Worm (Caenorhabditis elegans) whole organism, young adult: ENCODE measurements around the gene D1025.10.

Source experiments
- F33H1.4 ChIP-seq: fragments of 200-800 bp; sonication (Bioruptor generic); IDR thresholded peaks from 2 replicates; pipeline ENCODE4 v1.3.6; 2022; ENCODE audit warnings: missing genetic modification reagents, missing genetic modification characterization, missing compliant biosample characterization
- F55B11.4 ChIP-seq: sonication (generic microtip); optimal IDR thresholded peaks from 2 replicates; lab custom pipeline; 2016; ENCODE audit warnings: missing compliant biosample characterization, missing genetic modification characterization, borderline replicate concordance; ENCODE audit not compliant: insufficient read depth
- F57A8.1 ChIP-seq: fragments of 200-800 bp; sonication (Bioruptor generic); optimal IDR thresholded peaks from 2 replicates; lab custom pipeline; 2018; ENCODE audit warnings: mild to moderate bottlenecking, missing genetic modification characterization, moderate library complexity, missing compliant biosample characterization
- K11D2.4 ChIP-seq: fragments of 200-800 bp; sonication (Bioruptor generic); IDR thresholded peaks from 2 replicates; pipeline ENCODE4 v1.3.6; 2022; ENCODE audit warnings: missing genetic modification reagents, missing genetic modification characterization, missing compliant biosample characterization
- K12H6.12 ChIP-seq: fragments of 200-800 bp; sonication (Bioruptor generic); optimal IDR thresholded peaks from 2 replicates; lab custom pipeline; 2018; ENCODE audit warnings: mild to moderate bottlenecking, missing genetic modification characterization, missing compliant biosample characterization
- T07F8.4 ChIP-seq: sonication (generic microtip); optimal IDR thresholded peaks from 2 replicates; lab custom pipeline; 2016; ENCODE audit warnings: mild to moderate bottlenecking, missing genetic modification characterization, moderate library complexity, missing compliant biosample characterization
- Y53F4B.3 ChIP-seq: fragments of 200-800 bp; sonication (Bioruptor generic); IDR thresholded peaks from 2 replicates; pipeline ENCODE4 v1.3.6; 2022; ENCODE audit warnings: missing genetic modification reagents, missing genetic modification characterization, missing compliant biosample characterization
- Y95B8A.8 ChIP-seq: fragments of 200-800 bp; sonication (Bioruptor generic); IDR thresholded peaks from 2 replicates; pipeline ENCODE4 v1.3.6; 2022; ENCODE audit warnings: missing genetic modification reagents, missing genetic modification characterization, missing compliant biosample characterization
- ZK185.1 ChIP-seq: sonication (generic microtip); optimal IDR thresholded peaks from 2 replicates; lab custom pipeline; 2016; ENCODE audit warnings: mild to moderate bottlenecking, missing genetic modification characterization, missing compliant biosample characterization; ENCODE audit not compliant: poor library complexity, severe bottlenecking
- atf-7 ChIP-seq: sonication (generic microtip); optimal IDR thresholded peaks from 2 replicates; lab custom pipeline; 2017; ENCODE audit warnings: mild to moderate bottlenecking, missing genetic modification characterization, missing compliant biosample characterization
- cebp-1 ChIP-seq, 2 experiments: fragments of 200-800 bp in 1 of 2; sonication (Bioruptor generic) in 1 of 2; sonication (generic microtip) in 1 of 2; IDR thresholded peaks in 1 of 2; optimal IDR thresholded peaks in 1 of 2; 2 replicates each; pipeline versions ENCODE4 v1.3.6 to Lab custom; 2017 to 2022; ENCODE audit warnings: missing compliant biosample characterization in 2 of 2, missing genetic modification characterization in 2 of 2, mild to moderate bottlenecking in 1 of 2, missing genetic modification reagents in 1 of 2, moderate library complexity in 1 of 2
- ceh-40 ChIP-seq: fragments of 200-800 bp; sonication (Bioruptor generic); IDR thresholded peaks from 2 replicates; pipeline ENCODE4 v1.3.6; 2022; ENCODE audit warnings: missing genetic modification characterization, missing compliant biosample characterization
- ceh-58 ChIP-seq: fragments of 200-800 bp; sonication (Bioruptor generic); IDR thresholded peaks from 2 replicates; pipeline ENCODE4 v1.3.6; 2022; ENCODE audit warnings: missing genetic modification characterization, missing compliant biosample characterization
- egl-18 ChIP-seq: fragments of 200-800 bp; sonication (Bioruptor generic); IDR thresholded peaks from 2 replicates; pipeline ENCODE4 v1.3.6; 2022; ENCODE audit warnings: missing genetic modification reagents, missing genetic modification characterization, missing compliant biosample characterization
- egrh-3 ChIP-seq: fragments of 200-800 bp; sonication (Bioruptor generic); IDR thresholded peaks from 2 replicates; pipeline ENCODE4 v1.3.6; 2022; ENCODE audit warnings: missing genetic modification reagents, missing genetic modification characterization, missing compliant biosample characterization
- ekl-4 ChIP-seq: fragments of 200-800 bp; sonication (Bioruptor generic); IDR thresholded peaks from 2 replicates; pipeline ENCODE4 v1.3.6; 2022; ENCODE audit warnings: missing genetic modification reagents, missing genetic modification characterization, missing compliant biosample characterization
- let-526 ChIP-seq: fragments of 200-800 bp; sonication (Bioruptor generic); IDR thresholded peaks from 2 replicates; pipeline ENCODE4 v1.3.6; 2022; ENCODE audit warnings: missing genetic modification reagents, missing genetic modification characterization, missing compliant biosample characterization
- lin-26 ChIP-seq: fragments of 200-800 bp; sonication (Bioruptor generic); IDR thresholded peaks from 2 replicates; pipeline ENCODE4 v1.3.6; 2022; ENCODE audit warnings: missing genetic modification reagents, missing genetic modification characterization, missing compliant biosample characterization
- lin-35 ChIP-seq, 3 experiments: fragments of 150-350 bp in 2 of 3; sonication (generic microtip) in 1 of 3; optimal IDR thresholded peaks; 2 replicates each; lab custom pipeline; 2014 to 2018; ENCODE audit warnings: missing biosample characterization in 3 of 3, missing genetic modification characterization in 3 of 3, missing genetic modification reagents in 3 of 3
- lin-40 ChIP-seq: sonication (generic microtip); optimal IDR thresholded peaks from 2 replicates; lab custom pipeline; 2016; ENCODE audit warnings: missing genetic modification characterization, mild to moderate bottlenecking, missing compliant biosample characterization, missing genotype, missing genetic modification reagents
- lir-1 ChIP-seq: fragments of 200-800 bp; sonication (Bioruptor generic); conservative IDR thresholded peaks from 2 replicates; pipeline ENCODE4 v1.3.6; 2022; ENCODE audit warnings: missing genetic modification reagents, missing genetic modification characterization, missing compliant biosample characterization
- madf-10 ChIP-seq: sonication (generic microtip); optimal IDR thresholded peaks from 2 replicates; lab custom pipeline; 2016; ENCODE audit warnings: mild to moderate bottlenecking, missing genetic modification characterization, missing compliant biosample characterization
- madf-6 ChIP-seq: fragments of 200-800 bp; sonication (Bioruptor generic); IDR thresholded peaks from 2 replicates; pipeline ENCODE4 v1.3.6; 2022; ENCODE audit warnings: missing genetic modification reagents, missing genetic modification characterization, missing compliant biosample characterization
- mel-28 ChIP-seq: sonication (generic microtip); optimal IDR thresholded peaks from 2 replicates; lab custom pipeline; 2016; ENCODE audit warnings: borderline replicate concordance, mild to moderate bottlenecking, missing genetic modification characterization, missing compliant biosample characterization
- mes-4 ChIP-seq: sonication (generic microtip); optimal IDR thresholded peaks from 2 replicates; lab custom pipeline; 2016; ENCODE audit warnings: missing genotype, missing genetic modification characterization, missing compliant biosample characterization
- mxl-1 ChIP-seq: sonication (generic microtip); optimal IDR thresholded peaks from 2 replicates; lab custom pipeline; 2016; ENCODE audit warnings: missing genetic modification characterization, missing compliant biosample characterization
- nfya-1 ChIP-seq: sonication (generic microtip); optimal IDR thresholded peaks from 2 replicates; lab custom pipeline; 2017; ENCODE audit warnings: antibody characterized with exemption, missing compliant biosample characterization, missing genetic modification characterization, borderline replicate concordance; ENCODE audit not compliant: insufficient read depth
- nhr-179 ChIP-seq: sonication (generic microtip); optimal IDR thresholded peaks from 2 replicates; lab custom pipeline; 2016; ENCODE audit warnings: mild to moderate bottlenecking, missing genetic modification characterization, missing compliant biosample characterization
- nhr-80 ChIP-seq: sonication (generic microtip); optimal IDR thresholded peaks from 2 replicates; lab custom pipeline; 2016; ENCODE audit warnings: missing genetic modification characterization, missing compliant biosample characterization
- rec-8 ChIP-seq, 2 experiments: sonication (generic microtip); optimal IDR thresholded peaks; 2 replicates each; lab custom pipeline; 2016; ENCODE audit warnings: mild to moderate bottlenecking in 2 of 2, missing genetic modification characterization in 2 of 2, missing genetic modification reagents in 2 of 2, missing genotype in 2 of 2, missing biosample characterization in 1 of 2, missing compliant biosample characterization in 1 of 2, moderate library complexity in 1 of 2
- sdz-38 ChIP-seq: sonication (generic microtip); optimal IDR thresholded peaks from 2 replicates; lab custom pipeline; 2016; ENCODE audit warnings: missing genotype, missing genetic modification characterization, missing compliant biosample characterization
- snpc-4 ChIP-seq, 5 experiments: fragments of 150-350 bp in 1 of 5; sonication (generic microtip) in 4 of 5; optimal IDR thresholded peaks; 2 replicates each; lab custom pipeline; 2014 to 2018; ENCODE audit warnings: missing genetic modification characterization in 5 of 5, missing biosample characterization in 3 of 5, antibody characterized with exemption in 2 of 5, mild to moderate bottlenecking in 2 of 5, missing compliant biosample characterization in 2 of 5, missing genotype in 2 of 5, moderate library complexity in 2 of 5, missing genetic modification reagents in 1 of 5
- sptf-2 ChIP-seq: fragments of 200-800 bp; sonication (Bioruptor generic); optimal IDR thresholded peaks from 2 replicates; lab custom pipeline; 2018; ENCODE audit warnings: mild to moderate bottlenecking, missing genetic modification characterization, missing compliant biosample characterization
- tlf-1 ChIP-seq: fragments of 200-800 bp; sonication (Bioruptor generic); optimal IDR thresholded peaks from 2 replicates; lab custom pipeline; 2018; ENCODE audit warnings: mild to moderate bottlenecking, missing genetic modification characterization, missing compliant biosample characterization
- unc-130 ChIP-seq: sonication (generic microtip); optimal IDR thresholded peaks from 2 replicates; lab custom pipeline; 2016; ENCODE audit warnings: missing genetic modification reagents, missing genetic modification characterization, missing compliant biosample characterization
- ztf-18 ChIP-seq: sonication (generic microtip); optimal IDR thresholded peaks from 2 replicates; lab custom pipeline; 2016; ENCODE audit warnings: missing genotype, mild to moderate bottlenecking, missing genetic modification characterization, missing compliant biosample characterization
- ztf-22 ChIP-seq: fragments of 200-800 bp; sonication (Bioruptor generic); optimal IDR thresholded peaks from 2 replicates; lab custom pipeline; 2018; ENCODE audit warnings: mild to moderate bottlenecking, missing genetic modification characterization, moderate library complexity, missing compliant biosample characterization
- ztf-25 ChIP-seq: fragments of 200-800 bp; sonication (Bioruptor generic); IDR thresholded peaks from 2 replicates; pipeline ENCODE4 v1.3.6; 2022; ENCODE audit warnings: missing genetic modification reagents, missing genetic modification characterization, missing compliant biosample characterization
- ztf-26 ChIP-seq: sonication (generic microtip); optimal IDR thresholded peaks from 2 replicates; lab custom pipeline; 2017; ENCODE audit warnings: missing genetic modification characterization, missing compliant biosample characterization

D1025.10 gene

DNA sequence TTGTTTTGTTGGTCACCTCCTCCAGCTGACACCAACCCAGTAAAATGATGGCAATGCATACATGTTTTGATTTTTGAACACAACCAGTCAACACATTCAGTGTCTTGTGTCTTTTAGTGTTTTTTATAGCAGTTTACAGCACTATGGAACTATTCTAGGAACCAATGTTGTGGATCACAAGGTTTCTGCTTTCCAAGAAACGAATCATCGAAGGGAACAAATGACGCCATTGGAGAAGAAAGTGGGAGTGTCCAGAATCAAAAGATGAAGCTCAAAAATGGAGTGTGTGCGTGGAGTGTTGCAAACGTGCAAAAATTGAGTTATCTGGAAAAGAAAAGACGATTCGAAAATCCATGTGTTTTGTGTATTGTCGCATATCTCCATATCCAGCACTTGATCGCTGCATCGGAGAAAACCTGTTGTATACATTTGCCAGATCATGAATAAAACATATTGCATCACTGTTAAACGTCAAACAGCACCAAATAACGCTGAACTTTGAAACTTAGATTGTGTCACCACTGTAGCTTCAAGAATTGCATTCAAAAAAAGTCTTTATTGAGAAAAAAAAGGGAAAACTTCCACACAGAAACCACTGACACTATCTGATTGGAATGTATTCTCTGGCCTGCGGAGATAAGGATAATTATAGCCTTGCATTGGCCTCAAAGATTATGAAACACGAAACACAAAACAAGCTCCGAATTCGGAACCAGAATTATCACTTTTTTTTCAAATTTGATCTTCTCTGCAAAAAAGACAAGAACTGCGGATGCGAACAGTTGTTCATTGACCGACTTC is 45.8 kb downstream of the D1025.10 start (continued):
- TF ChIP-seq F57A8.1 (no peak), ztf-26 (tag; lab: Kevin White, UChicago) (no peak), let-526 (GFP tag; lab: Robert Waterston, UW) (no peak), ztf-25 (no peak), cebp-1 (GFP tag; IDR thresholded peaks at IDR 0.05; lab: Robert Waterston, UW) (0 out of 2 replicates have a peak, but pooled peaks have one; percentile 9), cebp-1 (tag; optimal IDR thresholded peaks at IDR 0.05; lab: Kevin White, UChicago) (no peak), unc-130 (GFP tag; lab: Kevin White, UChicago) (no peak), mes-4 (tag; lab: Kevin White, UChicago) (no peak), atf-7 (tag; lab: Kevin White, UChicago) (peak; percentile 90), lir-1 (GFP tag; lab: Robert Waterston, UW) (no peak), nhr-179 (tag; lab: Kevin White, UChicago) (no peak), sdz-38 (no peak), ZK185.1 (no peak)

DNA sequence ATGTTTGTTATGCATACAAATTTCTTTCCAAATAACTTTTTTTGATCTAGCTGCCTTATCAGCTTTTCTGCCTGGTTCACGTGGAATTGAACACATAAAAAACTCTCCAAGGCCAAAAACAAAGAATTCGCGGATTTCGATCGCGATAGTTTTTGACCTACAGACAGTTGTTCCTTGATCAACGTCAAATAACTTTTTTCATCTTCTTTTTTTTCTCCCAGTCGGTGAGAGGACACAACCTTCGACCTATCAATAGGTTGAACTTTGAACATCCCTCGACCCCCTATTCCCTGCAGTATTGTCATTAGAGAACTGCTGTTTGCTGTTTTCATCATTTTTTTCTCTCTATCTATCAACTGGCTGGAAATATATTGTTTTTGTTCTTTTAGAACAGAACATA is 47.2 kb downstream of the D1025.10 start:
- TF ChIP-seq K11D2.4: 0 out of 2 replicates have a peak, but pooled peaks have one; percentile 44
- TF ChIP-seq mel-28: no peak
- no peak for TF ChIP-seq tlf-1 (GFP tag; lab: Kevin White, UChicago)
- no peak for TF ChIP-seq madf-10 (tag; lab: Kevin White, UChicago)

DNA sequence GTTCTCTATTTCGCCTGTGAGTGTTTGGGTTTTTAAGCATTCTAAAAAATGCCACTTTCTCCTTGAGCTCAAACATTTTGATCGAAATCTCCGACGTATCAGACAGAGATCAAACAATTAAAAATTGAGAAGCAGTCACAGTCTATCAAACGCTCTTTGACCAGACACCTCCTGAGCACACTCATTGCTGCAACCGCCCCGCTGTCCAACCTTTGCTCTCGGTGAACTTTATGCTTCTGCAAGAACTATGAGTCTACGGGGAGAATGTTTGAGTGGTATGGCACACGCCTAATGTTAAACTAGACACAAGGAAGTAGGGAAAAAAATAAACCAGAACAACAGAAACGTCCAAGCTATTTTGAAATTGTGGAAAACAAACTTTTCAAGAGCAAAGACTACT is 48.6 kb downstream of the D1025.10 start:
- no peak for TF ChIP-seq nfya-1 (tag; lab: Kevin White, UChicago)
- TF ChIP-seq T07F8.4 (tag; lab: Kevin White, UChicago): no peak
- no peak for TF ChIP-seq Y95B8A.8 (GFP tag; lab: Robert Waterston, UW)
- no peak for TF ChIP-seq Y53F4B.3
- no peak for TF ChIP-seq rec-8 (tag; optimal IDR thresholded peaks at IDR 0.05; lab: Kevin White, UChicago)
- TF ChIP-seq let-526 (GFP tag; lab: Robert Waterston, UW): no peak
- TF ChIP-seq nhr-80 (tag; lab: Kevin White, UChicago): peak; percentile 19
- TF ChIP-seq lin-35 (GFP tag; optimal IDR thresholded peaks at IDR 0.05; lab: Kevin White, UChicago): no peak

DNA sequence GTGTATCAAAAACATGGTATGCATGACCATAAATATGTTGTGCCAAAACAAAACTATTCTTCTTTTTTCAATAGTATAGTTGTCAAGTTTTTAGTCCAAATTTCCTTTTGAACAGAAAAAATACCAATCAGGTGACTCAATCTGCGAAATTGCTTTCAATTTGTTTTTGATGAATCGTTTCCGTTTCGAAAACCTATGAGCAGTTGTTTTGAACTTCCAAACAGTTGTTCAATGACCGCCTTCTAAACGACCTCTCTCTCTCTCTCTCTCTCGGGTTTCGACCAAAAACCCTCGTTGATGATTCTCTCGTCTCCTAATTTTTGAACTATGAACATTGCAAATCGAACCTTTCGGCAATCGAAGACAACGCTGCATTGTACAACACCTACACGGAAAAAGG is 49.4 kb downstream of the D1025.10 start:
- no peak for TF ChIP-seq sptf-2 (GFP tag; lab: Kevin White, UChicago)
- no peak for TF ChIP-seq madf-6 (GFP tag; lab: Robert Waterston, UW)
- no peak for TF ChIP-seq K12H6.12 (tag; lab: Kevin White, UChicago)

DNA sequence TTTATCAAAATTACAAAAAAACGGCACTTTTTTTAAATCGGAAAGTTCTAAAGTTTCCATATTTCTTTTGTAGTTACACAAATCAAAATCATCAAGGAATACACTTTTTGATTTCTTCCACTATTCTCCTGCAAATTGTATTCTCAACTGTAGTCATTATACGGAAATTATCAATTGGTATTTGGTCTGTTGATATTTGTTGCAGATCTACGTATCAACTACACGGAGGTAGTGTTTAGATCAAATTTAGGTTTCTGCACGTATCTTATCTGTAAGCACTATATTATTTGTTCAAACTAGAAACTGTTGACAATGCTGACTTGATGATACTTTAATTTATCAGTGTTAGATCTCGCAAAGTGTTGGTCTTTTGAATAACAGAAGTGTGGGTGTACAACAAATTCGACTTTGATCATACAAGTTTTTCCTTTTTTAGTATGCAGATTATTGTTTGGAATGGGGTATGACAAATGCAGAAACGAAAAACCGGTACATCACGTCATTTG is 51.7 kb downstream of the D1025.10 start:
- TF ChIP-seq ceh-40 (GFP tag; lab: Robert Waterston, UW) (no peak), rec-8 (tag; optimal IDR thresholded peaks at IDR 0.05; lab: Kevin White, UChicago) (no peak), lin-40 (no peak), egrh-3 (GFP tag; lab: Robert Waterston, UW) (no peak), sptf-2 (GFP tag; lab: Kevin White, UChicago) (no peak), lin-26 (GFP tag; lab: Robert Waterston, UW) (no peak), mxl-1 (tag; lab: Kevin White, UChicago) (no peak), Y53F4B.3 (no peak), tlf-1 (GFP tag; lab: Kevin White, UChicago) (no peak), ztf-18 (no peak), ekl-4 (GFP tag; lab: Robert Waterston, UW) (no peak), F55B11.4 (no peak), ztf-22 (GFP tag; lab: Kevin White, UChicago) (no peak), snpc-4 (GFP tag; optimal IDR thresholded peaks at IDR 0.05; lab: Kevin White, UChicago) (no peak), snpc-4 (tag; optimal IDR thresholded peaks at IDR 0.05; lab: Kevin White, UChicago) (no peak), ceh-58 (GFP tag; lab: Robert Waterston, UW) (no peak), egl-18 (GFP tag; lab: Robert Waterston, UW) (no peak), lin-35 (GFP tag; optimal IDR thresholded peaks at IDR 0.05; lab: Kevin White, UChicago) (no peak), F33H1.4 (GFP tag; lab: Robert Waterston, UW) (no peak), unc-130 (GFP tag; lab: Kevin White, UChicago) (no peak)
